Worm (Caenorhabditis elegans) whole organism, L1 larva: Measurements from ENCODE around the gene gpa-3.

Experiments
- aha-1 ChIP-seq: fragments of 150-350 bp; optimal IDR thresholded peaks from 2 replicates; lab custom pipeline; 2014; ENCODE audit warnings: missing biosample characterization, missing genetic modification characterization
- ceh-82 ChIP-seq, 3 experiments: fragments of 150-350 bp in 1 of 3; sonication (generic microtip) in 2 of 3; optimal IDR thresholded peaks; 2 replicates each; lab custom pipeline; 2014 to 2017; ENCODE audit warnings: missing biosample characterization in 3 of 3, missing genetic modification characterization in 3 of 3
- ceh-90 ChIP-seq: sonication (generic microtip); optimal IDR thresholded peaks from 2 replicates; lab custom pipeline; 2016; ENCODE audit warnings: missing genetic modification characterization, missing compliant biosample characterization
- dpl-1 ChIP-seq, 3 experiments: fragments of 150-350 bp in 2 of 3; sonication (generic microtip) in 1 of 3; optimal IDR thresholded peaks; 2 replicates each; lab custom pipeline; 2014 to 2017; ENCODE audit warnings: missing biosample characterization in 3 of 3, missing genetic modification characterization in 3 of 3, missing genetic modification reagents in 3 of 3
- elt-3 ChIP-seq, 6 experiments: fragments of 150-350 bp in 1 of 6; sonication (generic microtip); optimal IDR thresholded peaks; 2 replicates each; lab custom pipeline; 2017 to 2018; ENCODE audit warnings: missing biosample characterization in 6 of 6, missing genetic modification characterization in 6 of 6, inconsistent platforms in 1 of 6
- lsy-2 ChIP-seq, 2 experiments: fragments of 150-350 bp; optimal IDR thresholded peaks; 2 replicates each; lab custom pipeline; 2014; ENCODE audit warnings: missing biosample characterization in 2 of 2, missing genetic modification characterization in 2 of 2
- mdl-1 ChIP-seq, 2 experiments: fragments of 150-350 bp; optimal IDR thresholded peaks; 2 replicates each; lab custom pipeline; 2014 to 2017; ENCODE audit warnings: missing biosample characterization in 2 of 2, missing genetic modification characterization in 2 of 2, inconsistent platforms in 1 of 2
- nhr-11 ChIP-seq: fragments of 150-350 bp; optimal IDR thresholded peaks from 2 replicates; lab custom pipeline; 2014; ENCODE audit warnings: missing biosample characterization, missing genetic modification characterization
- tbx-2 ChIP-seq: sonication (generic microtip); optimal IDR thresholded peaks from 2 replicates; lab custom pipeline; 2016; ENCODE audit warnings: missing genetic modification characterization, missing compliant biosample characterization

- TF ChIP-seq mdl-1 (tag; optimal IDR thresholded peaks at IDR 0.05; lab: Kevin White, UChicago) (no peak), ceh-82 (tag; optimal IDR thresholded peaks at IDR 0.05; lab: Kevin White, UChicago) (no peak), dpl-1 (GFP tag; optimal IDR thresholded peaks at IDR 0.05; lab: Kevin White, UChicago) (peak in 2 of 3 experiments; percentile 4 to 15), ceh-90 (tag; lab: Kevin White, UChicago) (no peak), aha-1 (no peak), nhr-11 (tag; lab: Kevin White, UChicago) (no peak), tbx-2 (tag; lab: Kevin White, UChicago) (no peak), lsy-2 (tag; optimal IDR thresholded peaks at IDR 0.05; lab: Kevin White, UChicago) (no peak), elt-3 (tag; optimal IDR thresholded peaks at IDR 0.05; lab: Kevin White, UChicago) (no peak)
Observed at ce11 chrV:9382538-9383328, 23.2 kb upstream of the gpa-3 start.
